Worm (Caenorhabditis elegans) whole organism, young adult: ENCODE results near the gene F59A1.18.

Experiments used
- F22D6.2 ChIP-seq: sonication (generic microtip); optimal IDR thresholded peaks from 2 replicates; lab custom pipeline; 2016; ENCODE audit warnings: mild to moderate bottlenecking, missing genetic modification characterization, missing compliant biosample characterization
- egl-44 ChIP-seq: fragments of 200-800 bp; sonication (Bioruptor generic); IDR thresholded peaks from 2 replicates; pipeline ENCODE4 v1.3.6; 2022; ENCODE audit warnings: missing genetic modification reagents, missing genetic modification characterization, missing compliant biosample characterization
- ets-4 ChIP-seq: fragments of 200-800 bp; sonication (Bioruptor generic); optimal IDR thresholded peaks from 2 replicates; lab custom pipeline; 2018; ENCODE audit warnings: mild to moderate bottlenecking, missing genetic modification characterization, missing compliant biosample characterization
- him-1 ChIP-seq: sonication (generic microtip); optimal IDR thresholded peaks from 2 replicates; lab custom pipeline; 2016; ENCODE audit warnings: missing genotype, missing genetic modification reagents, missing genetic modification characterization, missing compliant biosample characterization
- lin-40 ChIP-seq: sonication (generic microtip); optimal IDR thresholded peaks from 2 replicates; lab custom pipeline; 2016; ENCODE audit warnings: missing genetic modification characterization, mild to moderate bottlenecking, missing compliant biosample characterization, missing genotype, missing genetic modification reagents
- nhr-90 ChIP-seq: sonication (generic microtip); optimal IDR thresholded peaks from 2 replicates; lab custom pipeline; 2016; ENCODE audit warnings: missing genotype, mild to moderate bottlenecking, missing genetic modification characterization, missing compliant biosample characterization

DNA sequence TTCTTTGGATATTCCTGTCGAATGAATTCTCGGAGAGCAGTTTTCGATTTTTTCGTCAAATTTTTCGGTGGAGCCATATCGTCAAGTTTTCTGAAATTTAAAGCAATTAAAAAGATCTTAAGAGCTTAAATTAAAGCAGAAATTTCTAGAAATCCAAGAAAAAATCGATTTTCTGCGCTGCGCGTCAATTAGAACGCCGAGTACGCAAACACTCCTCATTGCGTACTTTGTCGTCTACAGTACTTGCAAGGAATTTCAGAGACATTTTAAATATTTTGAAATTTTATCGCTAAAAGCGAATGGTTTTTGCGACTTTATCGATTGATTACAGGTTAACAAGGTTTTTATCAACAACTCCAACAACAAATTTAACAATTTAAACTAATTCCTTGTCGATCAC is 31.5 kb downstream of the F59A1.18 start:
- no peak for TF ChIP-seq him-1 (tag; lab: Kevin White, UChicago)
- no peak for TF ChIP-seq nhr-90 (tag; lab: Kevin White, UChicago)
- no peak for TF ChIP-seq F22D6.2 (tag; lab: Kevin White, UChicago)
- TF ChIP-seq egl-44 (GFP tag; lab: Robert Waterston, UW), result no peak
- no peak for TF ChIP-seq lin-40 (tag; lab: Kevin White, UChicago)
- no peak for TF ChIP-seq ets-4
